Worm (Caenorhabditis elegans) whole organism, L3 larva: ENCODE data around the gene hpo-38.

Source experiments
- R02D3.7 ChIP-seq: fragments of 150-350 bp; optimal IDR thresholded peaks from 2 replicates; lab custom pipeline; 2014; ENCODE audit warnings: missing biosample characterization, missing genetic modification characterization
- ZK546.5 ChIP-seq: sonication (generic microtip); optimal IDR thresholded peaks from 2 replicates; lab custom pipeline; 2017; ENCODE audit warnings: missing biosample characterization, missing genetic modification characterization
- ama-1 ChIP-seq: fragments of 150-350 bp; optimal IDR thresholded peaks from 2 replicates; lab custom pipeline; 2018
- ceh-28 ChIP-seq: fragments of 150-350 bp; optimal IDR thresholded peaks from 2 replicates; lab custom pipeline; 2014; ENCODE audit warnings: missing biosample characterization, missing genetic modification reagents, missing genetic modification characterization
- ceh-82 ChIP-seq: fragments of 150-350 bp; optimal IDR thresholded peaks from 2 replicates; lab custom pipeline; 2014; ENCODE audit warnings: missing biosample characterization, missing genetic modification characterization
- ceh-9 ChIP-seq: sonication (generic microtip); optimal IDR thresholded peaks from 2 replicates; lab custom pipeline; 2018; ENCODE audit warnings: missing biosample characterization, missing genetic modification characterization
- egl-5 ChIP-seq: fragments of 150-350 bp; optimal IDR thresholded peaks from 2 replicates; lab custom pipeline; 2017; ENCODE audit warnings: missing biosample characterization, missing genetic modification reagents, missing genetic modification characterization, inconsistent platforms
- elt-1 ChIP-seq: fragments of 150-350 bp; optimal IDR thresholded peaks from 2 replicates; lab custom pipeline; 2014; ENCODE audit warnings: missing biosample characterization, missing genetic modification characterization
- elt-2 ChIP-seq: sonication (generic microtip); optimal IDR thresholded peaks from 2 replicates; lab custom pipeline; 2016; ENCODE audit warnings: missing genetic modification reagents, mild to moderate bottlenecking, missing genetic modification characterization, missing compliant biosample characterization
- elt-3 ChIP-seq, 3 experiments: fragments of 150-350 bp in 1 of 3; sonication (generic microtip) in 2 of 3; optimal IDR thresholded peaks; 2 replicates in 2 of 3; 4 replicates in 1 of 3; lab custom pipeline; 2014 to 2017; ENCODE audit warnings: missing biosample characterization in 3 of 3, missing genetic modification characterization in 3 of 3
- fkh-10 ChIP-seq: sonication (generic microtip); optimal IDR thresholded peaks from 2 replicates; lab custom pipeline; 2017; ENCODE audit warnings: missing biosample characterization, missing genetic modification reagents, missing genetic modification characterization
- fkh-2 ChIP-seq: fragments of 150-350 bp; optimal IDR thresholded peaks from 2 replicates; lab custom pipeline; 2014; ENCODE audit warnings: missing biosample characterization, missing genetic modification reagents, missing genetic modification characterization
- fos-1 ChIP-seq: fragments of 150-350 bp; optimal IDR thresholded peaks from 2 replicates; lab custom pipeline; 2014; ENCODE audit warnings: missing biosample characterization, missing genetic modification characterization
- hmg-11 ChIP-seq: sonication (generic microtip); optimal IDR thresholded peaks from 2 replicates; lab custom pipeline; 2016; ENCODE audit warnings: missing genetic modification characterization, missing compliant biosample characterization
- jun-1 ChIP-seq: fragments of 150-350 bp; optimal IDR thresholded peaks from 2 replicates; lab custom pipeline; 2014; ENCODE audit warnings: missing biosample characterization, missing genetic modification reagents, missing genetic modification characterization
- lin-15B ChIP-seq: fragments of 150-350 bp; optimal IDR thresholded peaks from 2 replicates; lab custom pipeline; 2014; ENCODE audit warnings: missing biosample characterization, missing genetic modification characterization
- lin-39 ChIP-seq: fragments of 150-350 bp; optimal IDR thresholded peaks from 2 replicates; lab custom pipeline; 2018; ENCODE audit warnings: missing biosample characterization, missing genetic modification reagents, missing genetic modification characterization
- lsy-12 ChIP-seq: sonication (generic microtip); optimal IDR thresholded peaks from 2 replicates; lab custom pipeline; 2016; ENCODE audit warnings: mild to moderate bottlenecking, missing genetic modification characterization, missing compliant biosample characterization
- mdl-1 ChIP-seq: fragments of 150-350 bp; optimal IDR thresholded peaks from 2 replicates; lab custom pipeline; 2014; ENCODE audit warnings: missing biosample characterization, missing genetic modification characterization
- mml-1 ChIP-seq: fragments of 150-350 bp; sonication (generic microtip); optimal IDR thresholded peaks from 3 replicates; lab custom pipeline; 2014; ENCODE audit warnings: missing biosample characterization, missing genetic modification characterization
- nfya-1 ChIP-seq: sonication (generic microtip); optimal IDR thresholded peaks from 2 replicates; lab custom pipeline; 2017; ENCODE audit warnings: missing genetic modification characterization, mild to moderate bottlenecking, missing compliant biosample characterization, antibody characterized with exemption, moderate library complexity; ENCODE audit not compliant: insufficient read depth
- nhr-11 ChIP-seq: fragments of 150-350 bp; optimal IDR thresholded peaks from 2 replicates; lab custom pipeline; 2014; ENCODE audit warnings: missing biosample characterization, missing genetic modification characterization
- nhr-12 ChIP-seq: fragments of 150-350 bp; optimal IDR thresholded peaks from 2 replicates; lab custom pipeline; 2014; ENCODE audit warnings: missing biosample characterization, missing genetic modification characterization
- nhr-23 ChIP-seq: fragments of 150-350 bp; optimal IDR thresholded peaks from 2 replicates; lab custom pipeline; 2014; ENCODE audit warnings: missing biosample characterization, missing genetic modification reagents, missing genetic modification characterization
- nhr-237 ChIP-seq: fragments of 150-350 bp; optimal IDR thresholded peaks from 2 replicates; lab custom pipeline; 2014; ENCODE audit warnings: missing biosample characterization, missing genetic modification characterization
- nhr-25 ChIP-seq: sonication (generic microtip); optimal IDR thresholded peaks from 2 replicates; lab custom pipeline; 2017; ENCODE audit warnings: missing biosample characterization, missing genetic modification characterization
- nhr-28 ChIP-seq: fragments of 150-350 bp; optimal IDR thresholded peaks from 2 replicates; lab custom pipeline; 2014; ENCODE audit warnings: missing biosample characterization, missing genetic modification characterization
- nhr-43 ChIP-seq: sonication (generic microtip); optimal IDR thresholded peaks from 2 replicates; lab custom pipeline; 2016; ENCODE audit warnings: mild to moderate bottlenecking, missing genetic modification characterization, missing compliant biosample characterization; ENCODE audit not compliant: poor library complexity, severe bottlenecking
- nhr-67 ChIP-seq: fragments of 150-350 bp; optimal IDR thresholded peaks from 2 replicates; lab custom pipeline; 2014; ENCODE audit warnings: missing biosample characterization, missing genetic modification characterization
- pha-4 ChIP-seq: fragments of 150-350 bp; optimal IDR thresholded peaks from 2 replicates; lab custom pipeline; 2014; ENCODE audit warnings: missing biosample characterization, missing genetic modification reagents, missing genetic modification characterization
- pqm-1 ChIP-seq: fragments of 150-350 bp; optimal IDR thresholded peaks from 2 replicates; lab custom pipeline; 2017; ENCODE audit warnings: missing biosample characterization, missing genetic modification characterization, inconsistent platforms
- skn-1 ChIP-seq: fragments of 150-350 bp; optimal IDR thresholded peaks from 2 replicates; lab custom pipeline; 2014; ENCODE audit warnings: missing biosample characterization, missing genetic modification characterization
- tbx-2 ChIP-seq: sonication (generic microtip); optimal IDR thresholded peaks from 2 replicates; lab custom pipeline; 2016; ENCODE audit warnings: mild to moderate bottlenecking, missing genetic modification characterization, missing compliant biosample characterization
- unc-39 ChIP-seq: sonication (generic microtip); optimal IDR thresholded peaks from 4 replicates; lab custom pipeline; 2017; ENCODE audit warnings: missing biosample characterization, missing genetic modification characterization
- zag-1 ChIP-seq: fragments of 150-350 bp; optimal IDR thresholded peaks from 2 replicates; lab custom pipeline; 2014; ENCODE audit warnings: missing biosample characterization, missing genetic modification characterization
- ztf-11 ChIP-seq: fragments of 150-350 bp; optimal IDR thresholded peaks from 2 replicates; lab custom pipeline; 2014; ENCODE audit warnings: missing biosample characterization, missing genetic modification characterization
- ztf-4 ChIP-seq: fragments of 150-350 bp; optimal IDR thresholded peaks from 2 replicates; lab custom pipeline; 2014; ENCODE audit warnings: missing biosample characterization, missing genetic modification characterization

The hpo-38 gene

DNA sequence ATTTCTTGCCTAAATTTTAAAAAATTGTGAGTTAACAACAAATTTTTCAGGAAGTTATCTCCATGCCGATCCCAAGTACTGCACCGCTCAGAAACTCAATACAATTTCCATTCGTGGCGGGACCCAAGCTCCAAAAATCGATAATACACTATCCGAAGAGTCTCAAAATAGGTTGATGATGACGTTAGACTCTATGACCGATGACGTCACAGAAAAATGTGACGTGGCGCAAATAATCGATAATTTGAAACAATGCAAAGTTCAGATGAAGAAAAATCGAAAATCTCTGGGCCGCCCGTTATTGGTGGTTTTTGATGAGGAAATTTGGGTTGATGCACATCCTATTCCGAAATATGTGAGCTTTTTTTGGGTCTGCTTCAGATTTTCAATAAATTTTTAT lies 45.9 kb upstream of the hpo-38 start:
- TF ChIP-seq ceh-28 (tag; lab: Kevin White, UChicago) (peak; percentile 49), egl-5 (tag; lab: Kevin White, UChicago) (no peak), nhr-25 (tag; lab: Kevin White, UChicago) (no peak), nhr-237 (tag; lab: Kevin White, UChicago) (no peak)

ce11 chrIII:185909-186308 lies 44.3 kb upstream of the hpo-38 start:
- peak; percentile 19 for TF ChIP-seq elt-2 (tag; lab: Kevin White, UChicago)

DNA sequence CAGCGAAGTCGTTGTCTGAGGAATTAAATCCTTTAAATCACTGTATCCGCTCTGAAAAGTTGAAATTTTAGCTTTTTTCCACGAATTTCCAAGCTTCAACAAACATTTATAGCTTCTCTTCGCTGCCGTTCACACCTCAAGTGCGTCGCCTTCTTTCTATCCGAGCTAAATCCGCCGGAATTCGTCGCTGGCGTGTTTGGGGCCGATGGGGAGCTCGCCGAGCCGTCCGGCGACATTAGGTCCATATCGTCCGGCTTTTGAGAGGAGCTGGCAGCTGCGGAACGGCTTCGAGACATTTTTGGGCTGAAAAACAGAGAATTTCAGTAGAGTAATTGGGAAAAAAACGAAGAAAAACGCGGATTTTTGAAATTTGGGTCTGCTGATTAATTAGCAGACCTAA lies 42.4 kb upstream of the hpo-38 start, which contains the start of gene mxl-2:
Gene mxl-2, minus strand, starts transcription at position 303 of the 400 bp plus-strand sequence.
- TF ChIP-seq lin-39 (tag; lab: Kevin White, UChicago): no peak
- no peak for TF ChIP-seq fos-1
- no peak for TF ChIP-seq zag-1 (tag; lab: Kevin White, UChicago)
- TF ChIP-seq elt-2 (tag; lab: Kevin White, UChicago): no peak
- no peak for TF ChIP-seq nhr-25 (tag; lab: Kevin White, UChicago)
- no peak for TF ChIP-seq pqm-1
- TF ChIP-seq R02D3.7: no peak
- TF ChIP-seq mdl-1: no peak
- TF ChIP-seq ceh-9 (tag; lab: Kevin White, UChicago): no peak
- no peak for TF ChIP-seq skn-1 (tag; lab: Kevin White, UChicago)
- TF ChIP-seq fkh-2 (tag; lab: Kevin White, UChicago): no peak
- TF ChIP-seq ama-1 (lab: Kevin White, UChicago): no peak
- TF ChIP-seq nhr-23 (tag; lab: Kevin White, UChicago): no peak
- TF ChIP-seq elt-3 (tag; optimal IDR thresholded peaks at IDR 0.05; lab: Kevin White, UChicago): no peak
- no peak for TF ChIP-seq tbx-2 (tag; lab: Kevin White, UChicago)
- TF ChIP-seq ceh-82 (tag; lab: Kevin White, UChicago): no peak
- TF ChIP-seq unc-39 (tag; lab: Kevin White, UChicago): no peak
- no peak for TF ChIP-seq nhr-11
- no peak for TF ChIP-seq ztf-4

DNA sequence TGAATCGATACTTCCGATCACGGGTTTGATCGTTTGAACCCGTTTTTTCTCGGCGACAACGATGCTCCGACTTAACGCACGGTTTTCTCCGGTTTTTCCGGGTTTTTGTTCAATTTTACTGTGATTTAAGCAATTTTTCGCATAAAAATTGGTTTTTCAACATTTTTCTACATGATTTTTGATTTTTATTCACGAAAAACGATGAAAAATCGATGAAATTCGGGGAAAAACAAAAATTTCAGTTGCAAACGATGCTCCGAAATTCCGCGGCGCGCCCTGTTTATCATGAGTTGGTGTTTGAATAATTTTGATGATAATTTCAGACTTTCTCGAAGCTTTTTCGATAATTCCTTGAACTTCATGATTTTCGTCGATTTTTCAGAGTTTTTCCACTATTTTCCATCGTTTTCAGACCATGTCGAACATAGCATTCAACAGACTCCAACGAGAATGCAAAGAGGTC lies 41.8 kb upstream of the hpo-38 start, which contains the start of gene ubc-20:
Gene ubc-20, plus strand, starts transcription at position 413 of the 463 bp plus-strand sequence.
- TF ChIP-seq pha-4 (tag; lab: Kevin White, UChicago): peak; percentile 51
- peak; percentile 39 for TF ChIP-seq hmg-11 (tag; lab: Kevin White, UChicago)
- no peak for TF ChIP-seq tbx-2 (tag; lab: Kevin White, UChicago)
- TF ChIP-seq R02D3.7: no peak
- TF ChIP-seq ZK546.5: no peak
- TF ChIP-seq jun-1 (tag; lab: Kevin White, UChicago): no peak
- TF ChIP-seq skn-1 (tag; lab: Kevin White, UChicago): peak; percentile 14
- peak; percentile 29 for TF ChIP-seq nfya-1 (tag; lab: Kevin White, UChicago)
- no peak for TF ChIP-seq nhr-12 (tag; lab: Kevin White, UChicago)
- no peak for TF ChIP-seq zag-1 (tag; lab: Kevin White, UChicago)
- TF ChIP-seq elt-1 (tag; lab: Kevin White, UChicago): no peak
- TF ChIP-seq lin-15B (tag; lab: Kevin White, UChicago): peak; percentile 15
- TF ChIP-seq nhr-43: no peak
- no peak for TF ChIP-seq nhr-67 (tag; lab: Kevin White, UChicago)
- no peak for TF ChIP-seq ceh-9 (tag; lab: Kevin White, UChicago)
- TF ChIP-seq elt-2 (tag; lab: Kevin White, UChicago): peak; percentile 42
- TF ChIP-seq lin-39 (tag; lab: Kevin White, UChicago): no peak

DNA sequence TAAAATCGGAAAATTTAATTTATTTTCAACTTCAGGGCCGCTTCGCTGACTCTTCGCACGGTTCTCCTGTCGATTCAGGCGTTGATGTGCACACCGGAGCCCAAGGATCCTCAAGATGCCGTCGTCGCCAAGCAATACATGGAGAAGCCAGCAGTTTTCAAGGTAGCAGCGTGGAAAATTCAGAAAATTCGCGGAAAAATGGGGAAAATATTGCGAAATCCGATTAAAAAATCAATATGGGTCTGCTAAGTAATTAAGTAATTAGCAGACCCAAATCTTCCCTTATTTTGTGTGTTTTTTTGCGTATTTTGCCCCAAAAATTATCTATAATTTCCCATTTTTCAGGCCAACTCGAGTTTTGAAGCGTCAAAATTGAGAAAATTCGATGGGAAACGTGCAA lies 40.9 kb upstream of the hpo-38 start:
- TF ChIP-seq fkh-10 (no peak), nhr-25 (tag; lab: Kevin White, UChicago) (no peak), nhr-28 (tag; lab: Kevin White, UChicago) (no peak), fkh-2 (tag; lab: Kevin White, UChicago) (no peak), ztf-11 (tag; lab: Kevin White, UChicago) (no peak), nhr-12 (tag; lab: Kevin White, UChicago) (no peak), ceh-82 (tag; lab: Kevin White, UChicago) (no peak), lsy-12 (no peak), elt-2 (tag; lab: Kevin White, UChicago) (no peak), mml-1 (tag; lab: Kevin White, UChicago) (no peak), nhr-237 (tag; lab: Kevin White, UChicago) (no peak), mdl-1 (no peak), R02D3.7 (no peak)
